Fruit fly (Drosophila melanogaster): ENCODE data around the gene Mp.

The Mp gene

DNA sequence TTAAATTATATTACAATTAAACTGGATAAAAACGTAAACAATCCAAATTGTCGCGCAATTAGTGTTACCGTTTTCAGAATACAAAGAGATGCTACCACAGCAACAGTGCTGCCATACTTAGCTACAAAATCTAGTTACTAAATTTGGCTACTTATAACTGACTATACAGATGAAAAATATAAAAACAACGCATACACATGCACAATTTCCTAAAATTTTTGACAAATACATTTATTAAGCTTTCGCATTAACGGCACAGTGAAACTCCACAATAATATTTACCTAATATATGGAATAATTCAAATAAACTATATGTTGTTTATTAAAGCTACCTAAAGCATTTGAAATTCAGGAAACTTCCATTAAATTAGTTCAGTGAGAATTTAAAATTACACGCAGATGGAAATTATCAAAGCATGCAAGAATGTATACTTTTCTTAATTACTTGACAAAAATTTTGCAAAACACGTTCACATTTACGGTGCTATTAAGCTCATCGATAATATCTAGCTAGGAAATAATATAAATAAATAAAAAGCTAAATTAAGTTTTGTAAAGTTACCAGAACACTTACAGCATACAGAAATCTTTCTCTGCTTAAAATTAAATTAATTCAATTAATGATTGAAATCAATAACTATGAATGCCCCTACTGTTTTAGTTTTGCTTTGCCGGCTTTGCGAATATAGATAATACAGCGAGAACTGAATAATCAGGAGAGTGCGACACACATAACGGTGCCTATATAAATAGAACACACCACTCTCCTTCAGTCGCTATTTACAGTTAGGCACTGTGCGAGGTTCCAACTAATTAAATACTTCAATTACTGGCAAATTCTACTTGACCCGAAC is 29.5 kb upstream of the Mp start, which contains the start of the genes Mis12 and CG9953:
TSS of gene Mis12 (minus strand) at position 88 of the 854 bp plus-strand sequence.
TSS of gene CG9953 (plus strand) at position 698 of the 854 bp plus-strand sequence.
- TF ChIP-seq h (GFP tag; optimal IDR thresholded peaks at IDR 0.05) (peak; percentile 6), Rel (GFP tag; optimal IDR thresholded peaks at IDR 0.05) (no peak), Rel (tag; optimal IDR thresholded peaks at IDR 0.05) (no peak), Myc (optimal IDR thresholded peaks at IDR 0.05) (peak; percentile 96), CG32264 (GFP tag; optimal IDR thresholded peaks at IDR 0.05) (no peak), dsf (GFP tag; optimal IDR thresholded peaks at IDR 0.05; ENCODE audit: borderline replicate concordance) (no peak), Hr83 (GFP tag; optimal IDR thresholded peaks at IDR 0.05; ENCODE audit: poor library complexity, severe bottlenecking) (no peak), foxo (GFP tag; optimal IDR thresholded peaks at IDR 0.05) (peak in 1 of 2 experiments; percentile 44), br (GFP tag; optimal IDR thresholded peaks at IDR 0.05) (no peak), fru (GFP tag; optimal IDR thresholded peaks at IDR 0.05) (no peak), Sp1 (GFP tag; optimal IDR thresholded peaks at IDR 0.05) (peak; percentile 53), usp (GFP tag; optimal IDR thresholded peaks at IDR 0.05) (no peak), Dfd (GFP tag; optimal IDR thresholded peaks at IDR 0.05) (no peak), Abd-B (GFP tag; optimal IDR thresholded peaks at IDR 0.05) (no peak), Jra (GFP tag; optimal IDR thresholded peaks at IDR 0.05) (no peak), Hr78 (GFP tag; optimal IDR thresholded peaks at IDR 0.05) (no peak), brk (GFP tag; optimal IDR thresholded peaks at IDR 0.05) (no peak), Vsx2 (GFP tag; optimal IDR thresholded peaks at IDR 0.05; ENCODE audit: partially characterized antibody) (no peak), sv (GFP tag; optimal IDR thresholded peaks at IDR 0.05) (peak; percentile 15), Mio (GFP tag; optimal IDR thresholded peaks at IDR 0.05) (no peak), woc (GFP tag; optimal IDR thresholded peaks at IDR 0.05) (peak; percentile 65), N (GFP tag; optimal IDR thresholded peaks at IDR 0.05) (no peak), tai (GFP tag; optimal IDR thresholded peaks at IDR 0.05) (no peak), dmrt93B (GFP tag; optimal IDR thresholded peaks at IDR 0.05) (peak; percentile 10), OdsH (GFP tag; optimal IDR thresholded peaks at IDR 0.05) (peak; percentile 39), pan (optimal IDR thresholded peaks at IDR 0.05) (no peak), GATAd (GFP tag; optimal IDR thresholded peaks at IDR 0.05) (no peak), ey (GFP tag; optimal IDR thresholded peaks at IDR 0.05) (peak; percentile 22), Hnf4 (GFP tag; optimal IDR thresholded peaks at IDR 0.05) (no peak), sage (GFP tag; optimal IDR thresholded peaks at IDR 0.05) (no peak), CrebA (GFP tag; optimal IDR thresholded peaks at IDR 0.05; ENCODE audit: borderline replicate concordance) (no peak), jim (GFP tag; optimal IDR thresholded peaks at IDR 0.05) (no peak), lola (GFP tag; optimal IDR thresholded peaks at IDR 0.05) (no peak), rgr (GFP tag; optimal IDR thresholded peaks at IDR 0.05) (peak; percentile 40), CG9705 (GFP tag; optimal IDR thresholded peaks at IDR 0.05) (no peak), psq (GFP tag; optimal IDR thresholded peaks at IDR 0.05) (peak; percentile 74), HLH106 (tag; optimal IDR thresholded peaks at IDR 0.05) (peak; percentile 40)

dm6 chr3L:6971298-6971697 is 27.3 kb upstream of the Mp start:
- TF ChIP-seq Vsx2 (GFP tag; optimal IDR thresholded peaks at IDR 0.05; ENCODE audit: partially characterized antibody) (no peak), br (GFP tag; optimal IDR thresholded peaks at IDR 0.05) (no peak), N (GFP tag; optimal IDR thresholded peaks at IDR 0.05) (no peak), sage (GFP tag; optimal IDR thresholded peaks at IDR 0.05) (no peak), rgr (GFP tag; optimal IDR thresholded peaks at IDR 0.05) (no peak), Myc (optimal IDR thresholded peaks at IDR 0.05) (no peak), Hr78 (GFP tag; optimal IDR thresholded peaks at IDR 0.05) (no peak), fru (GFP tag; optimal IDR thresholded peaks at IDR 0.05) (no peak), sv (GFP tag; optimal IDR thresholded peaks at IDR 0.05) (no peak), CrebA (GFP tag; optimal IDR thresholded peaks at IDR 0.05; ENCODE audit: borderline replicate concordance) (no peak), dmrt93B (GFP tag; optimal IDR thresholded peaks at IDR 0.05) (no peak), Rel (GFP tag; optimal IDR thresholded peaks at IDR 0.05) (no peak), Rel (tag; optimal IDR thresholded peaks at IDR 0.05) (no peak), Abd-B (GFP tag; optimal IDR thresholded peaks at IDR 0.05) (no peak), CG9705 (GFP tag; optimal IDR thresholded peaks at IDR 0.05) (no peak), psq (GFP tag; optimal IDR thresholded peaks at IDR 0.05) (no peak), HLH106 (tag; optimal IDR thresholded peaks at IDR 0.05) (no peak), jim (GFP tag; optimal IDR thresholded peaks at IDR 0.05) (no peak), Dfd (GFP tag; optimal IDR thresholded peaks at IDR 0.05) (no peak), ey (GFP tag; optimal IDR thresholded peaks at IDR 0.05) (no peak), h (GFP tag; optimal IDR thresholded peaks at IDR 0.05) (no peak)
